Worm (Caenorhabditis elegans) whole organism, L2 larva: ENCODE results near the gene T20D3.5.

Source experiments
- F13H6.1 ChIP-seq: sonication (generic microtip); optimal IDR thresholded peaks from 2 replicates; lab custom pipeline; 2016; ENCODE audit warnings: missing genetic modification characterization, missing compliant biosample characterization
- elt-1 ChIP-seq: fragments of 150-350 bp; optimal IDR thresholded peaks from 2 replicates; lab custom pipeline; 2014; ENCODE audit warnings: missing biosample characterization, missing genetic modification characterization
- fos-1 ChIP-seq: fragments of 150-350 bp; optimal IDR thresholded peaks from 2 replicates; lab custom pipeline; 2014; ENCODE audit warnings: missing biosample characterization, missing genetic modification characterization
- mdl-1 ChIP-seq, 2 experiments: fragments of 150-350 bp in 1 of 2; sonication (generic microtip) in 1 of 2; optimal IDR thresholded peaks; 2 replicates each; lab custom pipeline; 2017; ENCODE audit warnings: missing biosample characterization in 2 of 2, missing genetic modification characterization in 2 of 2
- ztf-1 ChIP-seq: fragments of 200-800 bp; sonication (Bioruptor generic); conservative IDR thresholded peaks from 2 replicates; pipeline ENCODE4 v1.3.6; 2022; ENCODE audit warnings: missing genetic modification characterization, missing compliant biosample characterization
- ztf-11 ChIP-seq: sonication (generic microtip); optimal IDR thresholded peaks from 2 replicates; lab custom pipeline; 2017; ENCODE audit warnings: missing biosample characterization, missing genetic modification characterization

DNA sequence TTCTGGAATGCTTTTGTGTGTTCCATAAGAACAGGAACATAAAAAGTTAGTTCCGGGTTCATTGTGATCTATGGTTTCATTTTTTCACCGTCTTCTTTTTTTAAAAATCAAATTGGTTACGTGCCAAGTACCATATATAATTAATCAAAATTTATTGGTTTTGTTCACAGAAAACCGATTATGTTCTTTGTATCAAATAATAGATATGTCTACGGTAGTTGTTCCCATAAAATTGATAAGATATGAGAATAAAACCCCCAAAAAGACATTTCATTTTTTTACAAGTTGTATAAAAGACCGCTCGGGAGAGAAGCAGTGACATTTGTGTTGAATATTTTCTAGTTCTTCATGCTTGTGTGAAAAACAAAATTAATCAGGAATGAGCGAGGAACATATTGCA is 44.3 kb downstream of the T20D3.5 start, which contains the start of gene C10C5.5:
- TF ChIP-seq elt-1 (tag; lab: Kevin White, UChicago) (no peak), ztf-11 (tag; lab: Kevin White, UChicago) (no peak), F13H6.1 (tag; lab: Kevin White, UChicago) (no peak), mdl-1 (tag; optimal IDR thresholded peaks at IDR 0.05; lab: Kevin White, UChicago) (no peak), ztf-1 (GFP tag; lab: Robert Waterston, UW) (no peak), fos-1 (tag; lab: Kevin White, UChicago) (no peak)
